Fruit fly (Drosophila melanogaster) whole organism, embryonic: ENCODE results near the gene CG13640.

Experiments used
- B-H2 ChIP-seq: fragments of 200-800 bp; sonication (Bioruptor generic); optimal IDR thresholded peaks from 2 replicates; lab custom pipeline; 2018; ENCODE audit warnings: missing biosample characterization, mild to moderate bottlenecking, missing genetic modification characterization
- CG10431 ChIP-seq: fragments of 200-800 bp; sonication (Bioruptor generic); optimal IDR thresholded peaks from 3 replicates; lab custom pipeline; 2018; ENCODE audit warnings: missing biosample characterization, mild to moderate bottlenecking, missing genetic modification characterization
- CG12769 ChIP-seq: fragments of 200-800 bp; sonication (Bioruptor generic); optimal IDR thresholded peaks from 2 replicates; lab custom pipeline; 2019; ENCODE audit warnings: missing biosample characterization, mild to moderate bottlenecking, missing genetic modification characterization, moderate library complexity
- CG13287 ChIP-seq: fragments of 200-800 bp; sonication (Bioruptor generic); IDR thresholded peaks from 2 replicates; pipeline ENCODE4 v1.3.6; 2022; ENCODE audit warnings: missing biosample characterization, missing genetic modification characterization; ENCODE audit not compliant: partially characterized antibody
- CG15479 ChIP-seq: fragments of 200-800 bp; sonication (Bioruptor generic); optimal IDR thresholded peaks from 3 replicates; lab custom pipeline; 2019; ENCODE audit warnings: missing biosample characterization, mild to moderate bottlenecking, missing genetic modification characterization, moderate library complexity
- CG15514 ChIP-seq: fragments of 200-800 bp; sonication (Bioruptor generic); optimal IDR thresholded peaks from 3 replicates; lab custom pipeline; 2017; ENCODE audit warnings: missing biosample characterization, missing genetic modification characterization, mild to moderate bottlenecking, moderate library complexity, missing genetic modification reagents
- CG17568 ChIP-seq: fragments of 200-800 bp; sonication (Bioruptor generic); optimal IDR thresholded peaks from 2 replicates; lab custom pipeline; 2018; ENCODE audit warnings: missing biosample characterization, mild to moderate bottlenecking, missing genetic modification characterization, moderate library complexity
- CG18619 ChIP-seq: fragments of 200-800 bp; sonication (Bioruptor generic); optimal IDR thresholded peaks from 3 replicates; lab custom pipeline; 2017; ENCODE audit warnings: missing biosample characterization, mild to moderate bottlenecking, missing genetic modification characterization
- CG18764 ChIP-seq: fragments of 200-800 bp; sonication (Bioruptor generic); optimal IDR thresholded peaks from 3 replicates; lab custom pipeline; 2016; ENCODE audit warnings: missing biosample characterization, missing genetic modification characterization
- CG2120 ChIP-seq: fragments of 200-800 bp; sonication (Bioruptor generic); optimal IDR thresholded peaks from 3 replicates; lab custom pipeline; 2016; ENCODE audit warnings: missing biosample characterization, missing genetic modification characterization
- CG4282 ChIP-seq: fragments of 200-800 bp; sonication (Bioruptor generic); optimal IDR thresholded peaks from 2 replicates; lab custom pipeline; 2016; ENCODE audit warnings: missing biosample characterization, missing genetic modification characterization
- CG4424 ChIP-seq: fragments of 200-800 bp; sonication (Bioruptor generic); optimal IDR thresholded peaks from 3 replicates; lab custom pipeline; 2016; ENCODE audit warnings: missing biosample characterization, missing genetic modification characterization
- CG7357 ChIP-seq: fragments of 200-800 bp; sonication (Bioruptor generic); IDR thresholded peaks from 3 replicates; pipeline ENCODE4 v1.3.6; 2022; ENCODE audit warnings: missing biosample characterization, missing genetic modification characterization
- CG8388 ChIP-seq: fragments of 200-800 bp; sonication (Bioruptor generic); optimal IDR thresholded peaks from 2 replicates; lab custom pipeline; 2019; ENCODE audit warnings: missing biosample characterization, mild to moderate bottlenecking, missing genetic modification characterization, moderate library complexity
- CG9876 ChIP-seq: fragments of 200-800 bp; sonication (Bioruptor generic); optimal IDR thresholded peaks from 2 replicates; lab custom pipeline; 2016; ENCODE audit warnings: missing biosample characterization, missing genetic modification characterization
- Dbx ChIP-seq: fragments of 200-800 bp; sonication (Bioruptor generic); IDR thresholded peaks from 3 replicates; pipeline ENCODE4 v1.3.6; 2022; ENCODE audit warnings: missing biosample characterization, missing genetic modification characterization
- E2f2 ChIP-seq: fragments of 200-800 bp; sonication (Bioruptor generic); IDR thresholded peaks from 2 replicates; pipeline ENCODE4 v1.3.6; 2022; ENCODE audit warnings: missing biosample characterization, missing genetic modification characterization
- Ets65A ChIP-seq: fragments of 200-800 bp; sonication (Bioruptor generic); peaks from one replicate; lab custom pipeline; 2016; ENCODE audit warnings: missing biosample characterization, missing genetic modification characterization
- Fer3 ChIP-seq: fragments of 200-800 bp; sonication (Bioruptor generic); optimal IDR thresholded peaks from 2 replicates; lab custom pipeline; 2018; ENCODE audit warnings: missing biosample characterization, mild to moderate bottlenecking, missing genetic modification characterization, moderate library complexity
- H15 ChIP-seq: fragments of 200-800 bp; sonication (Bioruptor generic); IDR thresholded peaks from 3 replicates; pipeline ENCODE4 v1.3.6; 2022; ENCODE audit warnings: missing biosample characterization, missing genetic modification characterization
- HLH4C ChIP-seq: fragments of 200-800 bp; sonication (Bioruptor generic); IDR thresholded peaks from 3 replicates; pipeline ENCODE4 v1.3.6; 2022; ENCODE audit warnings: missing biosample characterization, missing genetic modification characterization; ENCODE audit not compliant: partially characterized antibody
- Med ChIP-seq: fragments of 200-800 bp; sonication (Bioruptor generic); peaks from one replicate; lab custom pipeline; 2016; ENCODE audit warnings: missing biosample characterization, missing genetic modification characterization, mild to moderate bottlenecking, inconsistent platforms, moderate library complexity
- Nf-YA ChIP-seq: fragments of 200-800 bp; sonication (Bioruptor generic); IDR thresholded peaks from 2 replicates; pipeline ENCODE4 v1.3.6; 2022; ENCODE audit warnings: missing biosample characterization, missing genetic modification characterization
- NfI ChIP-seq: fragments of 200-800 bp; sonication (Bioruptor generic); optimal IDR thresholded peaks from 3 replicates; lab custom pipeline; 2018; ENCODE audit warnings: missing biosample characterization, mild to moderate bottlenecking, missing genetic modification characterization, moderate library complexity
- Opbp ChIP-seq: fragments of 200-800 bp; sonication (Bioruptor generic); IDR thresholded peaks from 3 replicates; pipeline ENCODE4 v1.3.6; 2022; ENCODE audit warnings: missing biosample characterization, missing genetic modification characterization; ENCODE audit not compliant: partially characterized antibody
- Sox102F ChIP-seq: fragments of 200-800 bp; sonication (Bioruptor generic); optimal IDR thresholded peaks from 2 replicates; lab custom pipeline; 2018; ENCODE audit warnings: missing biosample characterization, mild to moderate bottlenecking, missing genetic modification characterization, moderate library complexity
- TFAM ChIP-seq: fragments of 200-800 bp; sonication (Bioruptor generic); optimal IDR thresholded peaks from 2 replicates; lab custom pipeline; 2017; ENCODE audit warnings: missing biosample characterization, missing genetic modification characterization, inconsistent platforms
- Usf ChIP-seq: fragments of 200-800 bp; sonication (Bioruptor generic); optimal IDR thresholded peaks from 2 replicates; lab custom pipeline; 2017; ENCODE audit warnings: missing genotype, missing biosample characterization, missing genetic modification characterization
- amos ChIP-seq: fragments of 200-800 bp; sonication (Bioruptor generic); IDR thresholded peaks from 2 replicates; pipeline ENCODE4 v1.3.6; 2022; ENCODE audit warnings: missing biosample characterization, missing genetic modification characterization; ENCODE audit not compliant: partially characterized antibody
- bigmax ChIP-seq: fragments of 200-800 bp; sonication (Bioruptor generic); optimal IDR thresholded peaks from 2 replicates; lab custom pipeline; 2018; ENCODE audit warnings: missing biosample characterization, mild to moderate bottlenecking, missing genetic modification characterization
- chm ChIP-seq: fragments of 200-800 bp; sonication (Bioruptor generic); IDR thresholded peaks from 2 replicates; pipeline ENCODE4 v1.3.6; 2022; ENCODE audit warnings: missing biosample characterization, missing genetic modification characterization
- crol ChIP-seq: fragments of 200-800 bp; sonication (Bioruptor generic); IDR thresholded peaks from 2 replicates; pipeline ENCODE4 v1.3.6; 2022; ENCODE audit warnings: missing biosample characterization, missing genetic modification characterization
- danr ChIP-seq: fragments of 200-800 bp; sonication (Bioruptor generic); IDR thresholded peaks from 2 replicates; pipeline ENCODE4 v1.3.6; 2022; ENCODE audit warnings: missing biosample characterization, missing genetic modification characterization
- ewg ChIP-seq: fragments of 200-800 bp; sonication (Bioruptor generic); optimal IDR thresholded peaks from 3 replicates; lab custom pipeline; 2017; ENCODE audit warnings: mild to moderate bottlenecking, missing biosample characterization, missing genetic modification reagents, missing genetic modification characterization
- nerfin-1 ChIP-seq: fragments of 200-800 bp; sonication (Bioruptor generic); optimal IDR thresholded peaks from 3 replicates; lab custom pipeline; 2019; ENCODE audit warnings: missing biosample characterization, mild to moderate bottlenecking, missing genetic modification characterization, moderate library complexity
- pros ChIP-seq: fragments of 200-800 bp; sonication (Bioruptor generic); optimal IDR thresholded peaks from 3 replicates; lab custom pipeline; 2019; ENCODE audit warnings: missing biosample characterization, mild to moderate bottlenecking, missing genetic modification characterization, moderate library complexity
- ro ChIP-seq: fragments of 200-800 bp; sonication (Bioruptor generic); IDR thresholded peaks from 2 replicates; pipeline ENCODE4 v1.3.6; 2022; ENCODE audit warnings: missing biosample characterization, missing genetic modification characterization
- sens-2 ChIP-seq: fragments of 200-800 bp; sonication (Bioruptor generic); IDR thresholded peaks from 2 replicates; pipeline ENCODE4 v1.3.6; 2022; ENCODE audit warnings: missing biosample characterization, missing genetic modification characterization
- sim ChIP-seq: fragments of 200-800 bp; sonication (Bioruptor generic); IDR thresholded peaks from 2 replicates; pipeline ENCODE4 v1.3.6; 2022; ENCODE audit warnings: missing biosample characterization, missing genetic modification characterization
- slp2 ChIP-seq: fragments of 200-800 bp; sonication (Bioruptor generic); optimal IDR thresholded peaks from 2 replicates; lab custom pipeline; 2016; ENCODE audit warnings: missing biosample characterization, missing genetic modification characterization
- tll ChIP-seq, 2 experiments: fragments of 200-800 bp in 1 of 2; fragments of >200 bp in 1 of 2; sonication (Bioruptor generic) in 1 of 2; optimal IDR thresholded peaks; 2 replicates each; lab custom pipeline; 2017 to 2019; ENCODE audit warnings: missing biosample characterization in 2 of 2, missing genetic modification characterization in 2 of 2, mild to moderate bottlenecking in 1 of 2, moderate library complexity in 1 of 2
- trh ChIP-seq: fragments of 200-800 bp; sonication (Bioruptor generic); optimal IDR thresholded peaks from 2 replicates; lab custom pipeline; 2016; ENCODE audit warnings: missing biosample characterization, missing genetic modification characterization
- tup ChIP-seq: fragments of 200-800 bp; sonication (Bioruptor generic); optimal IDR thresholded peaks from 2 replicates; lab custom pipeline; 2016; ENCODE audit warnings: missing biosample characterization, mild to moderate bottlenecking, missing genetic modification characterization, moderate library complexity
- zen ChIP-seq: fragments of 200-800 bp; sonication (Bioruptor generic); optimal IDR thresholded peaks from 3 replicates; lab custom pipeline; 2018; ENCODE audit warnings: missing biosample characterization, mild to moderate bottlenecking, missing genetic modification characterization, moderate library complexity

Gene CG13640

DNA sequence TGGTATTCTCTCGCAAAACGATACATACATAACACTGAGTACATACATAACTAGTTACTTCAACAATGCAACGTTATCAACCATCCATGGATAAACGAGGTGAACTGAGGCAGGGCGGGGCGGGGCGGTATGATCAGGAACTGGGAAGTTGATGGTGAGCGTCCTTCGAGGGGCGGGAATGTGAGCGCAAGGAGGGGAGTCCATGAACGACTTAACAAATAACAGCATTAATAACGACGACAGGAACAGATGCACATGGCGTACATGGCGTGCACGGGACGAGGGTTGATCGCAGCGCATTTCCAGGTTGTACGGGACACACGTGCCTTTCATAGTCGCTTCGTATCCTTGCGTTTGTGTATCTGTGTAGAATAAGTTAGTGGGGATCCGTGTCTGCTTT lies 6.0 kb upstream of the CG13640 start:
- TF ChIP-seq pros (GFP tag; lab: Kevin White, UChicago) (peak; percentile 83), CG8388 (GFP tag; lab: Kevin White, UChicago) (no peak), Med (peak; percentile 28), B-H2 (GFP tag; lab: Kevin White, UChicago) (no peak), CG17568 (GFP tag; lab: Kevin White, UChicago) (no peak), Fer3 (tag; lab: Kevin White, UChicago) (no peak), Opbp (GFP tag; lab: Robert Waterston, UW) (0 out of 3 replicates have a peak, but pooled peaks have one; percentile 25), CG4424 (no peak), Ets65A (GFP tag; lab: Kevin White, UChicago) (no peak), E2f2 (no peak), CG10431 (GFP tag; lab: Kevin White, UChicago) (peak; percentile 100), Usf (GFP tag; lab: Kevin White, UChicago) (no peak), trh (GFP tag; lab: Kevin White, UChicago) (no peak), nerfin-1 (tag; lab: Kevin White, UChicago) (peak; percentile 66), crol (peak; percentile 65; the same call in 1 of the 2 replicates), NfI (no peak)

DNA sequence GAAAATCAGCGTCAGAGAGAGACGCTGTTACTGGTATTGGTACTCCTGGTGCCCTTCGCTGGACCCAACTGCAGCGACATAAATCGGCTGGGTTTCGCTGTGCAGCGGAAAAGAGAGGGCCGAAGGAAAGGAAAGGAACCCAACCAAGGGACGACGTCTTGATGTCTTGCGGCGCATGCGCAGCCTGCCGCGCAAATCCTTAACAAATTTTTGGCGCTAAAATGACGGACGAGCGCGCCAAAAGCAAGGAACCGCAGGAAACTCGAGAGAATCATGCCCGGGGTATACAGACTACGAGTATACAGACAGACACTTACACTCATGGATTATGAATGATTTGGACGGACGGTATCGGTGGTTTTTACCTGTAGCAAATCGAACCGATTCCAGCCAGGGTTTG lies 5.0 kb upstream of the CG13640 start:
- TF ChIP-seq Fer3 (tag; lab: Kevin White, UChicago) (no peak), TFAM (GFP tag; lab: Kevin White, UChicago) (no peak), CG9876 (no peak), CG18764 (no peak), sim (GFP tag; lab: Robert Waterston, UW) (no peak), HLH4C (GFP tag; lab: Robert Waterston, UW) (no peak), Nf-YA (GFP tag; lab: Robert Waterston, UW) (no peak), CG2120 (GFP tag; lab: Kevin White, UChicago) (no peak), ewg (GFP tag; lab: Kevin White, UChicago) (peak; percentile 38), H15 (0 out of 3 replicates have a peak, but pooled peaks have one; percentile 11), CG15514 (GFP tag; lab: Kevin White, UChicago) (no peak), slp2 (GFP tag; lab: Kevin White, UChicago) (no peak), CG13287 (GFP tag; lab: Robert Waterston, UW) (no peak), tll (GFP tag; optimal IDR thresholded peaks at IDR 0.05; lab: Kevin White, UChicago) (peak in 1 of 2 experiments; percentile 60), CG4282 (GFP tag; lab: Kevin White, UChicago) (no peak), sens-2 (GFP tag; lab: Robert Waterston, UW) (no peak), CG12769 (tag; lab: Kevin White, UChicago) (no peak), bigmax (GFP tag; lab: Kevin White, UChicago) (no peak), CG15479 (peak; percentile 92), danr (no peak), chm (GFP tag; lab: Robert Waterston, UW) (no peak), amos (GFP tag; lab: Robert Waterston, UW) (no peak), zen (tag; lab: Kevin White, UChicago) (peak; percentile 20), Sox102F (GFP tag; lab: Kevin White, UChicago) (no peak), tup (GFP tag; lab: Kevin White, UChicago) (no peak), Dbx (no peak), ro (GFP tag; lab: Robert Waterston, UW) (no peak), CG18619 (GFP tag; lab: Kevin White, UChicago) (no peak), pros (GFP tag; lab: Kevin White, UChicago) (peak; percentile 65), CG7357 (GFP tag; lab: Robert Waterston, UW) (no peak)
